Fruit fly (Drosophila melanogaster) S2 (cell line): ENCODE measurements around the gene hry.

ENCODE experiments used
- CG8478 ChIP-seq: fragments of >200 bp; optimal IDR thresholded peaks from 2 replicates; lab custom pipeline; 2018
- CTCF ChIP-seq, 2 experiments: fragments of >200 bp; optimal IDR thresholded peaks; 2 replicates each; lab custom pipeline; 2018

hry gene

dm6 chr3L:8673377-8674000 lies 2.1 kb upstream of the hry start:
- no peak for TF ChIP-seq CG8478 (lab: Kevin White, UChicago)
- TF ChIP-seq CTCF (optimal IDR thresholded peaks at IDR 0.05; lab: Kevin White, UChicago): no peak

- TF ChIP-seq CG8478 (lab: Kevin White, UChicago) (no peak), CTCF (optimal IDR thresholded peaks at IDR 0.05; lab: Kevin White, UChicago) (no peak)
Observed at dm6 chr3L:8675029-8675544, 472 bp upstream of the hry start.

dm6 chr3L:8676500-8676899 lies 941 bp downstream of the hry start:
- no peak for TF ChIP-seq CG8478 (lab: Kevin White, UChicago)
- no peak for TF ChIP-seq CTCF (optimal IDR thresholded peaks at IDR 0.05; lab: Kevin White, UChicago)

dm6 chr3L:8677774-8678173 lies 2.2 kb downstream of the hry start:
- TF ChIP-seq CG8478 (lab: Kevin White, UChicago): no peak
- TF ChIP-seq CTCF (optimal IDR thresholded peaks at IDR 0.05; lab: Kevin White, UChicago): no peak

DNA sequence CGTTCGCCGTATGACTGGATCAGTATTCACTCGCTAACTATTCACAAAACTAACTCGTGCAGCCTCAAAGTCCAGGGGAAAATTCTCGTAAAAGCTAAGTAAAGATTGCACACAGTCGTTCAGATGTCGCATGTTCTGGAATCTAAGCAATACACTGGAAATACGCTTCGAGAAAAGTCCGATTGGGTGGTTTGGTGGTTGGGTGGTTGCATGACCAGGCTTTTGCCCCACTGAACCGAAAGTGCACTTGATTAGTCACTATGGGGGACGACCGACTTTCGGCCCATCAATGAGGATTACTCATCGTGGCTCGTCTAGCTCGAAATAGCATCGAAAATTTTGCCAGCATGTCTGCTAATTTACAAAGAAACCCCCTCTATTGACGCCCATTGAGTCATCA lies 4.8 kb downstream of the hry start:
- TF ChIP-seq CTCF (optimal IDR thresholded peaks at IDR 0.05; lab: Kevin White, UChicago) (no peak), CG8478 (lab: Kevin White, UChicago) (no peak)

DNA sequence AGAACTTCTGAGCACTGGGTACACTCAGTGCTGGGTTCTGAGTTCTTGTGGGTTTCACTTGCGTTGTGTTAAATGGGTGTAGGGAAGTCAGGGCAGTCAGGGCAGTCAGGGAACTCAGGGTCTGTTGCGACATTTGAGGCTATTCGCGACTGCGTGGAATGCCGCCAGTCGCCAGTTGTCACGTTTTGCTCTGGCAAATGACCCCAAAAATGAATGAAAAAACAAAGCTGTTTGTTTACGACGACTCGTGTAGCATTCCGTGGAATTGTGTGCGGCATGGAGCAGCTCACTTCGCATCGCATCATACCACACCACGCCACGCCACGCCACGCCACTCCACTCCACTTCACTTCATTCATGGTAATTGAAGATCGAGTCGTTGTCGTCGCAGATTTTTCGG lies 5.7 kb downstream of the hry start:
- TF ChIP-seq CTCF (optimal IDR thresholded peaks at IDR 0.05; lab: Kevin White, UChicago) (no peak), CG8478 (lab: Kevin White, UChicago) (no peak)

DNA sequence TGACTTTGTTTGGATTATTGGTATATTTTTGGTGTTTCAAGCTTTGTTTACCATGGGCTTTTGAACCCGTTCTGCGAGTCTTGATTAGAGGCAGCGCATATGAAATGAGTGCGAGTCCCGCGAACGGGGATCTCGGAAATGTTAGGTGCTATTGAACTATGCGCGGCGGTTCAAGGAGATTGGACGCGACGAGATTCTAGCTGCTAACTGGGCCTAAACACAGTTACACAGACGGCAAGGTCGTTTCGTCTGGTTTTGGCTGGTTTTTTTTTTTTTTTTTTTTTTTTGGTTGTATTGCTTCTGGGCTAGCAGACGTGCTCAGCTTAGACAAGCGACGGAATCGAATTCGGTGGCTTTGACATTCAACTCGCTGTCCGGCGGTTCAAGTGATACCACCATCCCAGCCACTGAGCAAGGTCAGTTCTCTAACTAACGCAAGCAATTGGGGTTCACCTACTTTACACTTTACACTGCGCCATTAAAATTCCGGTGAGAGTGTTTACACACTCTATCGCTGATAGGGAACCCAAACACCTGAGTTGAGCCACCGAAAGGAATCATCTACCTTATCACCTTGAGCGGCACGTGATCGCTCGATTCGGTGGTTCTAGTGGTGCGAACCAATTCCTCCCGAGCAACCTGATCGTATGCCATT lies 6.5 kb downstream of the hry start:
- TF ChIP-seq CTCF (optimal IDR thresholded peaks at IDR 0.05; lab: Kevin White, UChicago): no peak
- no peak for TF ChIP-seq CG8478 (lab: Kevin White, UChicago)

- TF ChIP-seq CTCF (optimal IDR thresholded peaks at IDR 0.05; lab: Kevin White, UChicago) (no peak), CG8478 (lab: Kevin White, UChicago) (no peak)
Observed at dm6 chr3L:8682551-8683375, 7.2 kb downstream of the hry start.

dm6 chr3L:8683773-8684172 lies 8.2 kb downstream of the hry start:
- TF ChIP-seq CTCF (optimal IDR thresholded peaks at IDR 0.05; lab: Kevin White, UChicago) (no peak), CG8478 (lab: Kevin White, UChicago) (no peak)

DNA sequence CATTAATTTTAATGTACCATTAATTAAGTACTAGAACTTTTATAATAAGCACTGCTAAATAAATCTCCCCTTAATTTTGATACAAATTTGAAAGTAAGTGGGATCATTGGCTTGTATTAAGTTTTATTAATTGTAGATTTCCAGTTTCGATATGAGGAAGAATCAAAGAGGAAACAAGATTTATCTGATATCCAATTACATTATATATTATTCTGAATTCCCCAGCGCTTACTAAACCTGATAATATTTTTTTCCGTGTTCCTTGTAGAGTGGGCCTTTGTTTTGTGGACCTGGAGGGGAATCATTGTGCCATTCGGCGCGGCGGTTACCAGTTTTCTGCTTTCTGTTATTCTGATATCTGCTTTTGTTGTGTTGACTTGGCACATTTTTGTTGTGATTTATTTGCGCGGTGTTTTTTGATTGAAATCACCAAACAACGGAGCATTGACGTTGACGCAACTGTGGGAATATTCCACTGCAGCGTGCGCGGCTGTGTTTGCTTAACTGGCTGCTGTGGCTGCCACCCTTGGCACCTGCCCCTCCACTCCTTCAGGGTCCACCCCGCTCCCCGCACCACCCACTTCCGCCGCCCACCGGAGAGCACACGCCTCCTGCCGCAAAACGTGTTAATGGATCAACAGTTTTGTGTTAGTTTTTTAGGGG lies 9.0 kb downstream of the hry start:
- TF ChIP-seq CG8478 (lab: Kevin White, UChicago) (no peak), CTCF (optimal IDR thresholded peaks at IDR 0.05; lab: Kevin White, UChicago) (no peak)

- TF ChIP-seq CTCF (optimal IDR thresholded peaks at IDR 0.05; lab: Kevin White, UChicago): no peak
Observed at dm6 chr3L:8686646-8687045, 11.1 kb downstream of the hry start.

DNA sequence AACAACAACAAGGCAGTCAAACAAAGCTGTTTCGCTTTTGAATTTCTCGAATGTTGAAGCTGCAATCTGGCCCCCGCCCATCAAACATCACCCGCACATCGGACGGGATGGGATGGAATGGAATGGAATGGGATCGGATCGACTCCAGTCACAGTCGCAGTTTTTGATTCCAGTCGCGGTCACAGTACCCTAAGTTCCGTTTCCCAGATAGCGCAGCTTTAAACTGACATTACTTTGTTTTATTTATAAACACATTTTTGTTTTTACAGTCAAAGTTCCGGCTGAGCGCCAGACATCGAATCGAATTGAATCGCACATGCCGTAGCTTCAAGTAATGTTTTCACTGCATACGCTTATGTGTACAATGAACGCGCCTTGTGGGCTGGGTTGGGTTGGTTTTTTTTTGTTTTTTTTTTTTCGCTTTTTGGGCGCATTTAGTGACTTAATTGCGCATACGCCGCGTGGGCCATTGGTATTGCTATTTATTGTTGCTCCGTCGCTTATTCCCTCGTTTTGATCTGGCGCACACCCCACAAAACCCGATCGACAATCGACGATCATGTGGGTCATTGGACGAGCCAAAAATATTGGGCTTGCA lies 13.2 kb downstream of the hry start:
- TF ChIP-seq CG8478 (lab: Kevin White, UChicago) (no peak), CTCF (optimal IDR thresholded peaks at IDR 0.05; lab: Kevin White, UChicago) (no peak)

DNA sequence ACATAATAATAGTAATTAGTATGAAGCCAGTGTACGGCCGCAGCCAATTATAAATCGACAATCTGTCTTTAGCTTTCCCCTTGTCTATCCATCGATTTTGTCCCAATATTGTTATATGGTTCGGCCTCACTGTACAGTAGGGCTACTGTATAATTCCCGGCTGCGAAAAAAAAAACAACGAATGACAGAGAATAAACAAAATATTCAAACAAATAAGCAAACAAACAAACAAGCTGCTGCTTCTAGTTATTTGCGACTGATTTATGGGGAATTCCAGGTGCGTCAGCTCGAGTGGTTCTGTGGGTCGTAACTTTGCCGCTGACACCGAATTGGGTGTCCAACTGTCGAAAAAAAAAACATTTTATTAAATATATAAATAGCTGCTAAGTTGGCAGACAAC lies 14.1 kb downstream of the hry start:
- TF ChIP-seq CG8478 (lab: Kevin White, UChicago) (no peak), CTCF (optimal IDR thresholded peaks at IDR 0.05; lab: Kevin White, UChicago) (no peak)

DNA sequence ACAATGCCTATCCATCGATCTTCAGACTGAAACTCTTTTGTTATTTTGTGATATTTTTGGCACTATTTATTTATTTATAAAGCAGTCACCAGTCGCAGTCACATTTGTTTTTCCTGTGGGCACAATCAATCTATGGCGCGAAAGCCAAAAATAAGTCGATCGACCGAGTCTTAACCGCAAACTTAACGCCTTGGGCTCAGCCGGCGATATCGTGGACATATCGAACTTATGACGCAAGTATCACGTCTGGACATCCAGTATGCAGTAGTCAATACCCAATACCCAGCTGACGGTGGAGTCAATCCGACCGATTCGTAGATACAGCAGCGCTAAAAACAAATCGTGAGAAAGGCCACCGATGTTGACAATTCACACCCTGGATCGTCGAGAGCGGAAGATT lies 15.1 kb downstream of the hry start:
- TF ChIP-seq CTCF (optimal IDR thresholded peaks at IDR 0.05; lab: Kevin White, UChicago) (no peak), CG8478 (lab: Kevin White, UChicago) (no peak)
